Worm (Caenorhabditis elegans) whole organism, late embryonic: ENCODE data around the gene nhr-114.

Source experiments
- C38D4.7 ChIP-seq: fragments of 200-800 bp; sonication (Bioruptor generic); optimal IDR thresholded peaks from 2 replicates; lab custom pipeline; 2018; ENCODE audit warnings: mild to moderate bottlenecking, missing genetic modification characterization, moderate library complexity, missing compliant biosample characterization
- Y22D7AL.16 ChIP-seq: sonication (generic microtip); optimal IDR thresholded peaks from 2 replicates; lab custom pipeline; 2016; ENCODE audit warnings: missing genetic modification characterization, missing compliant biosample characterization
- ceh-14 ChIP-seq: sonication (generic microtip); optimal IDR thresholded peaks from 2 replicates; lab custom pipeline; 2016; ENCODE audit warnings: missing genotype, missing genetic modification characterization, missing compliant biosample characterization
- ceh-19 ChIP-seq: fragments of 200-800 bp; sonication (Bioruptor generic); optimal IDR thresholded peaks from 2 replicates; lab custom pipeline; 2018; ENCODE audit warnings: mild to moderate bottlenecking, missing genetic modification characterization, missing compliant biosample characterization
- ceh-34 ChIP-seq: sonication (generic microtip); optimal IDR thresholded peaks from 2 replicates; lab custom pipeline; 2016; ENCODE audit warnings: mild to moderate bottlenecking, missing genetic modification characterization, missing compliant biosample characterization
- ceh-48 ChIP-seq: sonication (generic microtip); optimal IDR thresholded peaks from 2 replicates; lab custom pipeline; 2016; ENCODE audit warnings: missing genetic modification characterization, inconsistent platforms, missing compliant biosample characterization
- dmd-4 ChIP-seq: sonication (generic microtip); optimal IDR thresholded peaks from 2 replicates; lab custom pipeline; 2016; ENCODE audit warnings: borderline replicate concordance, missing genetic modification characterization, missing compliant biosample characterization
- fax-1 ChIP-seq: sonication (generic microtip); optimal IDR thresholded peaks from 2 replicates; lab custom pipeline; 2016; ENCODE audit warnings: missing genotype, missing genetic modification characterization, missing compliant biosample characterization
- gmeb-2 ChIP-seq: sonication (generic microtip); optimal IDR thresholded peaks from 2 replicates; lab custom pipeline; 2016; ENCODE audit warnings: missing genetic modification characterization, inconsistent platforms, missing compliant biosample characterization
- hlh-13 ChIP-seq: fragments of 200-800 bp; sonication (Bioruptor generic); optimal IDR thresholded peaks from 2 replicates; lab custom pipeline; 2018; ENCODE audit warnings: mild to moderate bottlenecking, missing genetic modification characterization, missing compliant biosample characterization
- hlh-8 ChIP-seq: sonication (generic microtip); optimal IDR thresholded peaks from 2 replicates; lab custom pipeline; 2016; ENCODE audit warnings: missing genotype, missing genetic modification characterization, missing compliant biosample characterization
- lin-11 ChIP-seq: fragments of 200-800 bp; sonication (Bioruptor generic); optimal IDR thresholded peaks from 2 replicates; lab custom pipeline; 2018; ENCODE audit warnings: mild to moderate bottlenecking, missing genetic modification characterization, missing compliant biosample characterization
- nhr-11 ChIP-seq: fragments of 150-350 bp; optimal IDR thresholded peaks from 2 replicates; lab custom pipeline; 2014; ENCODE audit warnings: missing biosample characterization, missing genetic modification characterization
- nhr-232 ChIP-seq: sonication (generic microtip); optimal IDR thresholded peaks from 2 replicates; lab custom pipeline; 2016; ENCODE audit warnings: missing genetic modification characterization, missing compliant biosample characterization
- pag-3 ChIP-seq: sonication (generic microtip); optimal IDR thresholded peaks from 2 replicates; lab custom pipeline; 2016; ENCODE audit warnings: missing compliant biosample characterization, missing genetic modification characterization, borderline replicate concordance
- ref-2 ChIP-seq: sonication (generic microtip); optimal IDR thresholded peaks from 2 replicates; lab custom pipeline; 2016; ENCODE audit warnings: missing genetic modification characterization, missing compliant biosample characterization
- rnt-1 ChIP-seq: sonication (generic microtip); optimal IDR thresholded peaks from 2 replicates; lab custom pipeline; 2016; ENCODE audit warnings: missing genetic modification characterization, missing compliant biosample characterization
- sdc-2 ChIP-seq: sonication (generic microtip); optimal IDR thresholded peaks from 2 replicates; lab custom pipeline; 2016; ENCODE audit warnings: missing genotype, missing genetic modification characterization, missing compliant biosample characterization

The nhr-114 gene

DNA sequence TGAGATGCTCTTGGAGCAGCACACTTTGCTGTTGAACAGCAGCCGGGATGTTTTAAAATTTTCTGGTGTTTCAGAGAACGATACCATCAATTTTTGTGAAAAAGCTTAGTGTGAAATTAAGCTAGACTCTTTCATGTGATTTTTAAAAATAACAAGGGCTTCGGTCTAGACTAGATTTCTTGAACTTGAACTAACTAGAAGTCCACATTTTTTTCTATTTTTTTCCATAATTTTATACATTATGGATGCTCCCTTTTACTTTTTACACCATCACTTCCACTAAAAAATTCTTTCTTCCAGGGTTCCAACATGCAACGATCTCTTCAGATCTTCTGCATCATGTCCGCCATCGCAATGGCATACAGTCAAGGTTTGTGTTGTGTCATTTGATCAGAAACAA, 49.1 kb downstream of the nhr-114 start, which contains the start of gene nlp-13:
TSS of gene nlp-13 (plus strand) at position 301 of the 400 bp plus-strand sequence.
- TF ChIP-seq Y22D7AL.16 (tag; lab: Kevin White, UChicago) (no peak), ref-2 (tag; lab: Kevin White, UChicago) (no peak), sdc-2 (no peak), fax-1 (tag; lab: Kevin White, UChicago) (no peak), hlh-13 (GFP tag; lab: Kevin White, UChicago) (no peak), hlh-8 (tag; lab: Kevin White, UChicago) (no peak), pag-3 (no peak), ceh-48 (tag; lab: Kevin White, UChicago) (no peak), nhr-11 (no peak), rnt-1 (no peak), ceh-34 (tag; lab: Kevin White, UChicago) (no peak), dmd-4 (tag; lab: Kevin White, UChicago) (no peak), C38D4.7 (GFP tag; lab: Kevin White, UChicago) (no peak), ceh-14 (tag; lab: Kevin White, UChicago) (no peak), ceh-19 (GFP tag; lab: Kevin White, UChicago) (no peak), lin-11 (tag; lab: Kevin White, UChicago) (no peak), nhr-232 (tag; lab: Kevin White, UChicago) (no peak), gmeb-2 (tag; lab: Kevin White, UChicago) (no peak)
- TF ChIP-seq, all 69 proteins: peak for 0
